Worm (Caenorhabditis elegans) whole organism, mixed stage, embryonic: ENCODE results near the gene BE10.5.

Source experiments
- blmp-1 ChIP-seq: fragments of 150-350 bp; optimal IDR thresholded peaks from 2 replicates; lab custom pipeline; 2014; ENCODE audit warnings: missing biosample characterization, missing genetic modification characterization
- ces-1 ChIP-seq: fragments of 150-350 bp; optimal IDR thresholded peaks from 2 replicates; lab custom pipeline; 2014; ENCODE audit warnings: missing biosample characterization, missing genetic modification reagents, missing genetic modification characterization
- cnd-1 ChIP-seq: fragments of 200-800 bp; sonication (Bioruptor generic); optimal IDR thresholded peaks from 2 replicates; lab custom pipeline; 2018; ENCODE audit warnings: mild to moderate bottlenecking, missing genetic modification characterization, missing compliant biosample characterization
- flh-1 ChIP-seq: fragments of 200-800 bp; sonication (Bioruptor generic); optimal IDR thresholded peaks from 2 replicates; lab custom pipeline; 2018; ENCODE audit warnings: mild to moderate bottlenecking, missing genetic modification characterization, moderate library complexity, missing compliant biosample characterization
- hlh-1 ChIP-seq: fragments of 150-350 bp; optimal IDR thresholded peaks from 2 replicates; lab custom pipeline; 2014; ENCODE audit warnings: missing biosample characterization, missing genetic modification reagents, missing genetic modification characterization
- lsy-2 ChIP-seq: fragments of 150-350 bp; optimal IDR thresholded peaks from 2 replicates; lab custom pipeline; 2014; ENCODE audit warnings: missing biosample characterization, missing genetic modification characterization
- mep-1 ChIP-seq: fragments of 150-350 bp; optimal IDR thresholded peaks from 2 replicates; lab custom pipeline; 2017; ENCODE audit warnings: missing biosample characterization, missing genetic modification reagents, missing genetic modification characterization, inconsistent platforms
- nhr-237 ChIP-seq: fragments of 150-350 bp; optimal IDR thresholded peaks from 2 replicates; lab custom pipeline; 2014; ENCODE audit warnings: missing biosample characterization, missing genetic modification characterization
- nhr-76 ChIP-seq: sonication (generic microtip); optimal IDR thresholded peaks from 2 replicates; lab custom pipeline; 2017; ENCODE audit warnings: missing biosample characterization, missing genetic modification characterization
- pha-4 ChIP-seq: fragments of 150-350 bp; optimal IDR thresholded peaks from 2 replicates; lab custom pipeline; 2018; ENCODE audit warnings: missing biosample characterization, missing genetic modification reagents, missing genetic modification characterization
- sptf-1 ChIP-seq: sonication (generic microtip); optimal IDR thresholded peaks from 2 replicates; lab custom pipeline; 2017; ENCODE audit warnings: mild to moderate bottlenecking, missing genetic modification characterization, moderate library complexity, missing compliant biosample characterization
- unc-39 ChIP-seq: fragments of 150-350 bp; optimal IDR thresholded peaks from 2 replicates; lab custom pipeline; 2014; ENCODE audit warnings: missing biosample characterization, missing genetic modification characterization
- ztf-11 ChIP-seq: fragments of 150-350 bp; optimal IDR thresholded peaks from 2 replicates; lab custom pipeline; 2014; ENCODE audit warnings: missing biosample characterization, missing genetic modification characterization

ce11 chrIII:12794200-12794599 lies 12.4 kb downstream of the BE10.5 start:
- TF ChIP-seq cnd-1 (tag; lab: Kevin White, UChicago) = no peak
- no peak for TF ChIP-seq unc-39 (tag; lab: Kevin White, UChicago)
- no peak for TF ChIP-seq ces-1 (GFP tag; lab: Kevin White, UChicago)
- no peak for TF ChIP-seq pha-4
- no peak for TF ChIP-seq nhr-76 (tag; lab: Kevin White, UChicago)
- no peak for TF ChIP-seq sptf-1 (tag; lab: Kevin White, UChicago)
- TF ChIP-seq ztf-11 (tag; lab: Kevin White, UChicago) = no peak
- no peak for TF ChIP-seq mep-1 (tag; lab: Kevin White, UChicago)
- TF ChIP-seq nhr-237 (tag; lab: Kevin White, UChicago) = no peak
- TF ChIP-seq blmp-1 (tag; lab: Kevin White, UChicago) = no peak
- no peak for TF ChIP-seq hlh-1 (tag; lab: Kevin White, UChicago)
- no peak for TF ChIP-seq flh-1 (GFP tag; lab: Kevin White, UChicago)
- no peak for TF ChIP-seq lsy-2
